Fruit fly (Drosophila melanogaster): ENCODE measurements around the gene Send1.

- no peak for TF ChIP-seq CG8478 (optimal IDR thresholded peaks at IDR 0.05)
- no peak for TF ChIP-seq CTCF (optimal IDR thresholded peaks at IDR 0.05)
Measured at dm6 chr2L:2206066-2206465, 48.8 kb downstream of the Send1 start, which contains the start of gene CG31668.

Measured in S2 (cell line).